Worm (Caenorhabditis elegans) whole organism, dauer: ENCODE results near the gene disl-2.

Experiments used
- unc-62 ChIP-seq: sonication (generic microtip); optimal IDR thresholded peaks from 2 replicates; lab custom pipeline; 2017; ENCODE audit warnings: missing biosample characterization, missing genetic modification reagents, missing genetic modification characterization

disl-2 gene

DNA sequence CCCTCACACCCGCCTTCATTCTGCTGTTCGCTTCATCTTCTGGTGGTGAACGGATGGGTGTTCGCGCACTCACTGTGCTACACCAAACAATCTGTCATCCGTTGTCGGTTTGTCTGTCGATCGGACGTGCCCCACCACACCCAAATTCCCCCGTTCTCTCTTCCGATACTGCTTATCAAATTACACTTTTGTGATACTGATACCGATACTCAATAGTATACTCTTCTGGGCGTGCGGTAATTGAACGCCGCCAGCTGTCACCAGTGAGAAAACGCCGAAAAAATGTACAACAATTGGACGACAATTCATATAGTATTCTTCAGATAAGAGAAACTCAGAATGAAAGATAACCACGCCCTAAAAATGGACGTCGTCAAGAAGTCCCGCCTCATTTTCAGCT, 4.9 kb upstream of the disl-2 start:
- TF ChIP-seq unc-62 = no peak

DNA sequence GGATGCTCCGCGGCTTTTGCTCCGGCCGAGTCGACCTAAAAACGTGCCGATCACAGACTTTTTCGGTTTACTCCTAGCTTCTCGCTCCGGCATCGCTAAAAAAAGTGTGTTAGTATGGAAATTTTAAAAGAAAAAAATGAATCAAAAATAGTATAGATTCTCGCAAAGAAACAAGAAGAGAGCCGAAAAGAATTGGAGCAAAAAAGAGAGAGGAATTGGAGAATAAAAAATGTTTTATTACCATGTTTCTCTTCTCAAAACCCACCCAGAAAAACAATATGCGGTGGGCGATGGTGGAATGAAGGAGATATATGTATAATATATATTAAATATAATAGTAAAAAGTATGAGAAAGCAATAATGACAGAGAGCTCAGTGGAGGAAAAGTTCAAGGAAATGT, 2.4 kb upstream of the disl-2 start, which contains the start of gene W03A5.6:
TSS of gene W03A5.6 (minus strand) at position 101 of the 400 bp plus-strand sequence.
- TF ChIP-seq unc-62 = no peak

DNA sequence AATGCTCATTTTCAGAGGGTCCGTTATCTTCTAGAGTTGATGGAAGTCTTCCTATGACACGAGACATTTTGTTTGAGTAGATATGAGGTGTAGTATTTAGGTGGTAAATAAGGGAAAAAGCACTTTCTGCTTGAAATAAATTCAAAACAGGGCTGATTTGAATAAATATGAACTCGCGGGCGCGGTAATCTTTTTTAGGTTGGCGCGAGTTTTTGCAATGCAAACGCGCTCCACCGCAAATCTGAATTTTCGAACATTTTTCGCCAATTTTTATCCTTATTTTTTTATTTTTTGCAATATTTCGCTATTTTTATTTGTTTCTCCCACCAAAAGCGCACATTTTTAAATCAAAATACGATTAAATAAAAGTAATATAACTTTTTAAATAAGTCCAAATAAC, 5.2 kb downstream of the disl-2 start, which contains the start of gene skpt-1:
TSS of gene skpt-1 (minus strand) at position 219 of the 400 bp plus-strand sequence.
- no peak for TF ChIP-seq unc-62

DNA sequence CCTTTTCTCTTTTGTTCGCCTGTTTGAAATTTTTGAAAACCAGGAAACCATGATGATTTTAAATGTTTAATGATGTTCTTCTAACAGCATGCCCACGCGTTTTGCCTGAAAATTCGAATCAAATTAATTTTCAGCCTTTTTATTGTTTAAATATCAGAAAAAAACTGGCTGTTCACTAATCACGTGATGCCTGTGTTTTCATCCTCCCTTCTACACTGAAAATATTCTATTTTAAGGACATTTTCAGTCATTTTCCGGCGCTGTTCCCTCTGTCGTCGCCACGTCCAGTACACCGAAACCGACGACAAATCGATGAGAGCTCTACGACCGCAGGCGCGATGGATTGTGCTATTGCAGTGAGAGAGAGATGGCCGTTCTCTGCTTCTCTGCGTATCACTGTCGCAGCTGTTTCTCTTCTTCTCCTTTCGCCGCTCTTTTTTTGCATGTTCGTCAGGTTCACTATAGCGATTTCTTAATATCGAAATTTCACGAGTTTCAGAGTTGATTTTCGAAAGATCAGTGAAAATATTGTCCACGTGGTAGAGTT, 6.9 kb downstream of the disl-2 start, which contains the start of gene F48E8.8:
TSS of gene F48E8.8 (minus strand) at position 51 of the 547 bp plus-strand sequence.
- no peak for TF ChIP-seq unc-62

DNA sequence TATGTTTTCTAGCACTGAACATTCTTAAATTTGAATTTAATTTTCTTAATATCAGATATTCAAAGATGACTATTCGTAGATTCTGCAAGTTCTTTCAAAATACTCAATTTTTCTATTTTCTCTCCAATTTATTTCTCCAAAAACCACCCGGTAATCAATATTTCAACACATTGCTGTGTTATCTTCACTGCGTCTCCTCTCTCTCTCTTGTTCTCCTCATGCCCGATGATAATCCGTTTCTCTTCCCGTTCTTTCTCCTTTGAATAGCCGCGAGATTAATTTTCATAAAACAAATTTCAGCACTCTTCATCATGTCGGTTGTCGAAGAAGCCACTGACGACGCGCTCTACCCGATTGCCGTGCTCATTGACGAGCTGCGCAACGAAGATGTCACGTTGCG, 7.5 kb downstream of the disl-2 start, which contains the start of gene paa-1:
TSS of gene paa-1 (plus strand) at position 301 of the 400 bp plus-strand sequence.
- TF ChIP-seq unc-62 = no peak

DNA sequence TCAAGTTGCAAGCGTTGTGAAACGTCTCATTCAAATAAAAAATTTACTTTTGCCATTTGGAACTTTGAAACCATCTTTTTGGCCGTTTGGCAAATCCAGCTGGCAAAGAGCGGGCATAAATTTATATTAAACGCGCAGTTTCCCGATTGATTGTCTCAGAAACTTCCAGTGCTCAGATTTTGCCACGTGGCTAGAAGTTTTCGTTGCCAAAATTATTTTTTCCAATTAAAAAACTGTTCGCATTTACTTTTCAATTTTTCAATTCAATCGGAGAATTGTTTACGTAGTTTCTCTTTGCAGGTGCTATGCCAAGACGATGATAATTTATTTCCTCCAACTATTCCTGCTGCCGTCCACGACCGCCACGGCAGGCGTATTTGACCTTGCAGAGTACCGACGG, 10.3 kb downstream of the disl-2 start, which contains the start of gene F48E8.4:
TSS of gene F48E8.4 (plus strand) at position 301 of the 400 bp plus-strand sequence.
- no peak for TF ChIP-seq unc-62

DNA sequence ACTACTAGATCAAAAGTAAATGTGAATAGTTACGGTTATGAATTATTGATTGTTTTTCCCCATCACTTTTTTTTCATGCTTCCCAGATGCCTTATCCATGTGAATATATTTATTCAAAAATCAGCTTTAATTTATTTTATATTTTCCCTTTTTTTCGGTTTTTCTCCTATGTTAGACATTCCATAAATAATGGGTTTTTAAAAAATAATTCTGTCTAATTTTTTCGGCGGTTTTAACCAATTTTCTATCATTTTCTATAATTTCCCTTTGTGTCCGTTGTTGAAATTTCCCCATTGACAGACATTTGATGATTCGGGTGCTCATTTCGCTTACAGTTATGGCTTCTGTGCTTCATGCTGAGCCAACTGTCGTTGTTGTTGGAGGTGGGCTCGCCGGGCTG, 18.1 kb downstream of the disl-2 start, which contains the start of gene F48E8.3:
TSS of gene F48E8.3 (plus strand) at position 301 of the 400 bp plus-strand sequence.
- TF ChIP-seq unc-62 = no peak

DNA sequence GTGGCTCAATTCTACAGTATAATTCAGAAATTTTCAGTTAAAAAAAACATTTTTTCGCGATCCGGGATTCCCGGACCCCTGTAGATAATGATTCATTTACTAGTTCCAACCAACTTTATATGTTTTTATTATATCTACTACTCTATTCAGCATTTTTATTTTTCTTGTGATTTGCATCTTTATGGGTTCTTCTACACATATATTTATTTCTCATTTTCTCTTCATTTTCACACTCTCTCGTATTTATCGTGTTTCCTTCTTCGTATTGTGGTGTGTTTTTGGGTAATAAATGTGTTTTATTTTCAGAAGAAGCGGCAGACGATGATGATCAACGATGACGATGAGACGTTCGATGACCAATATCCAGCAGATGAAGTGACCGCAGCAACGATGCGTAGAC, 21.1 kb downstream of the disl-2 start, which contains the start of gene F48E8.2:
TSS of gene F48E8.2 (plus strand) at position 301 of the 400 bp plus-strand sequence.
- TF ChIP-seq unc-62 = no peak

DNA sequence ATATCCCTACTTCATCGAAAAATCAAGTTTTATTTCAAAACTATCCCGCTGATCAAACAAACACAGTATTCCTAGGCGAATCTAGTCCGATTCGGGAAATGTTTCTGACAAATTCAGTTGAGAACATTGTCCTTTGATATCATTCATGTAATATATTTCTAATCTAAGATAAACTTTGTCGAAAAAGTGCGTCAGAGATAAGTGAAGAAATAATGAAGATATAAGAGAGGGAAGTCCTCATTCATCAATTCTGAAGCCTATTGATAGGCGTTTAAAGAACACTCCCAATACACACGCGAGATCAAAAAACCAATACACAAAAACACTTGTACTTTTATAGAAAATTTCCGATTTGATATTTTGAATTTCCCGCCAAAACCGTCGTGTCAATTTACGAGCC, 21.9 kb downstream of the disl-2 start:
- no peak for TF ChIP-seq unc-62

DNA sequence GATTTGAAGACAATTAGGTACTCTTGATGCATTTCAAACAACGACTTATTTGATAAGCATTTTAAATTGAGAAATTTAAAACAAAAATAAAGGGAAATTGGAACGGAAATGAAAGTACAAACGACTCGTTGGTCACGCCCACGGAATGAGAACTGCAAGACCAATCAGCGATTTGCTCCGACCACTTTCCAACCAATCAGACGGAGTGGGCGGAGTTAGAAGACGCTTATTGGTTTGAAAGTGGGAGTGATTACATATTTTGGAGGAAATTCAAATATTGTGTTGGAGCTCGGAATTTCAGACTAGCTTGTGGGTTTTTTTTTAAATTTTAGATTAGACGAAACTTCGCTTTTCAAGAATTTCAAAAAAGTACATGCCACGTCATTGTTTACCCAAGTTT, 26.1 kb downstream of the disl-2 start:
- TF ChIP-seq unc-62 = no peak

DNA sequence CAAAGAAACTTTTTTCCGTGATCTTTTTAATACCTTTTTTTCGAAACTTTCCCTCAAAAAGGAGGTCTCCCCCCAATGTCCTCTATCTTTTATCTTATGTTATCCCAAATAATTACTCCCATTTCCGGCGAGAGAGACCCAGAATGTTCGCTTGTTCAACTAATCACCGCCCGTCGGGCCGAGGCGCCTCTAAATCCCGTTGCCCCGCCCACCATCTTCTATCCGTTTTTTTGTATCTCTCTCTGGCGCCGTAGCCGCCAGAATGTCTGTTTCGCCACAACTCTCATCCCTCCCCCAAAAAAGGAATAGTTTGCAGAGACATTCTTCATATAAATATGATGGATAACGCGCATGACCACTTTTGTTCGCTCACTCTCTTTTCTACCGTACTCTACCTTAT, 29.7 kb downstream of the disl-2 start:
- no peak for TF ChIP-seq unc-62

DNA sequence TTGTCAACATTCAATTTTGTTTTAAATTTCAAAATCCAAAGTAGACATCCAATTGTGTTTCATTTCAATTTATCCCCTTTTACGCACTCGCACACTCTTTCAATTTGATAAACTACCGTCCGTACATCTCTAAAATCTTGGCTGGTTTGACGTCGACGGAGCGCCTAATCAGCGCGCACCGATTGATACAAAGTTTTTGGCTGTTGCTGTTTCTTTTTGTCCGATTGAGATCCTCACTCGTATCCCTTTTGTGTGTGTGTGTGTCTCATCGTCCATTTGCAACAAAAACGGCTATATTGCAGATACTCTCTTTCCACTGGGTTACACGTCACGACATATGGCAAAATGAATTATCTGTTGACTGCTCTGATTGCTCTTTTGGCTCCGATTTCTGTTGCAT, 31.2 kb downstream of the disl-2 start, which contains the start of gene lon-1:
TSS of gene lon-1 (plus strand) at position 301 of the 400 bp plus-strand sequence.
- TF ChIP-seq unc-62 = no peak

DNA sequence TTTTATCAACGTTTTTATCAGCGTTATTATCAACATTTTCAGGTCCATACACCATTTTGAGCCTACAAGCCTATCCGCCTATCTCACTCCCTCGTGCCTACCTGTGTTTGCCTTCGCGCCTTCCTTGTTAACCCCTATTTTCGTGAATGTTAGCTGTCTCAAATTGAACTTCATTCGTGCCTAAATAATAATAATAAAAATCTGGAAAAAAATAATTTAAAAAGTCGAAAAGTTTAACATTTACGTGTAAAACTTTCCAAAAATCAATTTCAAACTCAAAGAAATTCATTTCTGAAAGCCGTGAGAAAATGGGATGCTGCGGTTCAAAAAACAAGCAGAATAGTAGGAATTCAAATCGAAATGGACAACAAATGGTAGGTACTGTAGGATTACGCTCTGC, 35.0 kb downstream of the disl-2 start, which contains the start of gene R02F2.10:
TSS of gene R02F2.10 (plus strand) at position 301 of the 400 bp plus-strand sequence.
- no peak for TF ChIP-seq unc-62

DNA sequence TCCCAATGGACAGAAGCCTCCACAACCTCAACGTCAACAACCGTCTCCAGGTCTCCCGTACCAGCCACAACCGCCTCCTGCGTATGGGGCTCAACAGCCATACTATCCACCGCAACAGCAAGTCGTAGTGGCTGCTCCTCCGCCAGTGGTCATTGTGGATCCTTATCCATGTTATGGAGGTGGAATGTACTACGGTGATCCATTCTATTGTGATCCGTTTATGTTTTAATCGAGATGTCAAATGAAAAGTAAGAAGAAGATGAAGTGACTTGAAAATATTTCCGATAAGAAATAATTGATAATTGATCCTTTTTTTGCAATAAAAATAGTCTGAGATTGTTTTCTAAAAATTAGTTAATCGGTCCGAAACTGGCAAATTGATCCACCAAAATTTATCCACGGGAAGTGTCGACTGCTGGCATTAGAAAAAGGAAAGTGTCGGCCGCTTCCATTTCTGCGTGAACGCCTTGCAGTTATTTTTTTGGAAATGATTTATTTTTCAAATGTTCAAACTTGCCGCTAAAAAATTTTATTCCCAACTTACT, 35.9 kb downstream of the disl-2 start, which contains the start of the genes R02F2.6 and R02F2.5:
TSS of gene R02F2.6 (minus strand) at position 101 of the 545 bp plus-strand sequence.
TSS of gene R02F2.5 (plus strand) at position 495 of the 545 bp plus-strand sequence.
- no peak for TF ChIP-seq unc-62

DNA sequence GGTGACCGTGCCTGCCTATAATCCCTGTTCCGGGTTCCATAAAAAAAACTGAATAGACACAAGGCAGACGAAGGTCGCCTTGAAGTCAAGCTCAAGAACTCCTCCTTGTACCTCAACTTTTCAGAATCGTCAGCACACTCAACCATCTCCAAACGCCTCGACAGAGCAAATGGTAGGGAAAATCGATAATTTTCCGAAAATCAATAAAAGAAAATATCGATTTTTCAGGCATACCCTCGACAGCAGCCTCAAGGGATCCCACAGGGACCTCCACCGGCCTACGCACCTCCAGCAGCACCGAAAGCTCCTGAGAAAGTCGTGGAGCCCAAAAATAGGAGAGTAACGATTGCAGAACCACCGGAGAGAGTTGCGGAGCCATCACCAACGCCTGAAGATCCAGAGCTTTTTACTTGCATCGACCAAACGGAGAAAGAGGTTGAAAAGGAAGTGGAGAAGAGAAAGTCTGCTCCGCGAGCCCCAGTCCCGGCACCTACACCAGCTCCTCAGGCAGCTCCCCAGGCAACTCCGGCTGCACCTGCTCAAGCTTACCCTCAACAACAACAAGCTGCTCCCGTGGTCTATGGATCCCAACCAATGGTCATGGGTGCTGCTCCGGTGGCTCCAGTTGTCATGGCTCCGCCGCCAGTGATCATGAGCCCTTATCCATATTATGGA, 36.7 kb downstream of the disl-2 start:
- no peak for TF ChIP-seq unc-62

DNA sequence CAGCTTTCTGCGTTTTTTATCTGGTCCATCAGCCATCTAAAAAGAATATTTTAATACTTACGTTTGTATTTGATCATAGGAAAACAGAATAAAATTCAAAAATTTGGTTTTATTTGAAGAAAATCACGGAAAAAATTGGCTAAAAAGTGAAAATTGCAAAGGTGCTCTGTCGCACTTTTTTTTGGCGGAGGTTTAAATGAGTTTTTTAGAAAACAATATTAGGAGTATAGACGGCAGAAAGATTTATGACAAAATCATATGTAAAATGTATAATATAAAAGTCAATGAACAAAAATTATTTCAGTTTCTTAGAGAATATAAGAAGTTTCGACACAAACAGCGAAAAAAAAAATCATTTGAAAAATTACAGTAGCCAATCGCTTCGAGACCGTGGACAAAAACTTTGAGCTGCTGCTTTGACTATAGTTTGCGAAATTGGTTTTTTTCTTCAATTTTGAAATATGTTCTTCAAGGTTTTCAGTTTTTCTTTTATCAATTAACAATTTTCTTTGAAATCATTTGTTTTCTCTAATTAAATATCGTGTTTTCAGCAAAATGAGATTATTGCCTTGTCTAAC, 40.9 kb downstream of the disl-2 start, which contains the start of the genes R02F2.7 and R02F2.4:
TSS of gene R02F2.7 (minus strand) at position 36 of the 578 bp plus-strand sequence.
TSS of gene R02F2.4 (plus strand) at position 552 of the 578 bp plus-strand sequence.
- no peak for TF ChIP-seq unc-62

DNA sequence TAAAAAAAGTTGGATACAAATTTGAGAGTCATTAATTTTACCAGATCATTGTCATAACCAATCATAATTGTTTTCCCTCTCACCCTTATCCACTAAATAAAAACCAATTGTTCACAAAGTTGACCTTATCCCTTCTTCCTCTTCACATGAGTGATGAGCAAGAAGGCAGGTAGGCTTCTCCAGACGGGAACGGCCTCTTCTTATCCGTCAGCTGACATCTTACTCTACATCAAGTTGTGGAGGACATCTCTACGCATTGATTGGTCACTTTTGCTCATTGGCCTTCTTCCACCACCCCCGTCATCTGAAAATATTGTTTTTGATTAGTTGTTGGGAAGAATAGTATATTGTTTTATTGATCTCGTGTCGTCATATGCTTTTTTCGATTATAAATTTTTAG, 43.4 kb downstream of the disl-2 start:
- TF ChIP-seq unc-62 = no peak
